Worm (Caenorhabditis elegans) whole organism, mixed stage, embryonic: ENCODE measurements around the gene F58G6.3.

Experiments used
- M03D4.4 ChIP-seq: sonication (generic microtip); optimal IDR thresholded peaks from 2 replicates; lab custom pipeline; 2017; ENCODE audit warnings: mild to moderate bottlenecking, missing genetic modification characterization, missing compliant biosample characterization
- elt-3 ChIP-seq: fragments of 150-350 bp; optimal IDR thresholded peaks from 2 replicates; lab custom pipeline; 2014; ENCODE audit warnings: missing biosample characterization, missing genetic modification characterization
- lsy-2 ChIP-seq: fragments of 150-350 bp; optimal IDR thresholded peaks from 2 replicates; lab custom pipeline; 2014; ENCODE audit warnings: missing biosample characterization, missing genetic modification characterization
- mep-1 ChIP-seq: fragments of 150-350 bp; optimal IDR thresholded peaks from 2 replicates; lab custom pipeline; 2017; ENCODE audit warnings: missing biosample characterization, missing genetic modification reagents, missing genetic modification characterization, inconsistent platforms
- nhr-237 ChIP-seq: fragments of 150-350 bp; optimal IDR thresholded peaks from 2 replicates; lab custom pipeline; 2014; ENCODE audit warnings: missing biosample characterization, missing genetic modification characterization
- nhr-76 ChIP-seq: sonication (generic microtip); optimal IDR thresholded peaks from 2 replicates; lab custom pipeline; 2017; ENCODE audit warnings: missing biosample characterization, missing genetic modification characterization
- pha-4 ChIP-seq: fragments of 150-350 bp; optimal IDR thresholded peaks from 2 replicates; lab custom pipeline; 2018; ENCODE audit warnings: missing biosample characterization, missing genetic modification reagents, missing genetic modification characterization
- unc-39 ChIP-seq: fragments of 150-350 bp; optimal IDR thresholded peaks from 2 replicates; lab custom pipeline; 2014; ENCODE audit warnings: missing biosample characterization, missing genetic modification characterization

DNA sequence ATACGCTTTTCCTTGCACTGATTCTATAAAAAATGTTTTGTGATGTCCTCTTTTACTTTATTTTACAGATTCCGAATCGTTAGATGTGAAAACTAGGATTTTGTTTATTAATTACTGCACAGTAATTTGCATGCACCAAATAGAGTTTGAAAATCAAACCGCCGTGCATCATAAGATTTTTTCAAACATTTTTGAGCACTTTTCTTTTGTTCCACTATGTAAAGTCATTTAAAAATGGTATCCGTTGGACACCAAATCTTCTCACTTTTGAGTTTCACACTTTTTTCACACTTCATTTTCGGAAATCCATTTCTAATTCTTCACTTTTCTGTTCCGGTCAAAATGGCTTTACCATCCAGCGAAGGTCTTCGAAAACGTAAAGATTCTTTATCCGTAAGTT, 10.1 kb upstream of the F58G6.3 start, which contains the start of gene degl-2:
- TF ChIP-seq M03D4.4 (tag; lab: Kevin White, UChicago), result no peak
- TF ChIP-seq elt-3 (tag; lab: Kevin White, UChicago), result no peak
- TF ChIP-seq nhr-76 (tag; lab: Kevin White, UChicago), result no peak
- TF ChIP-seq pha-4 (tag; lab: Kevin White, UChicago), result no peak
- TF ChIP-seq nhr-237 (tag; lab: Kevin White, UChicago), result no peak
- TF ChIP-seq unc-39 (tag; lab: Kevin White, UChicago), result no peak
- TF ChIP-seq lsy-2 (tag; lab: Kevin White, UChicago), result no peak
- no peak for TF ChIP-seq mep-1 (tag; lab: Kevin White, UChicago)
